Fruit fly (Drosophila melanogaster) Kc167 (cell line): Measurements from ENCODE around the gene mxc.

Experiments used
- Myc ChIP-seq: fragments of >200 bp; optimal IDR thresholded peaks from 2 replicates; lab custom pipeline; 2017; ENCODE audit warnings: missing external identifiers
- Sin3A ChIP-seq: fragments of >200 bp; optimal IDR thresholded peaks from 2 replicates; lab custom pipeline; 2018; ENCODE audit warnings: missing external identifiers
- h ChIP-seq: fragments of >200 bp; optimal IDR thresholded peaks from 3 replicates; lab custom pipeline; 2018; ENCODE audit warnings: missing external identifiers
- insv ChIP-seq: fragments of >200 bp; optimal IDR thresholded peaks from 3 replicates; lab custom pipeline; 2018; ENCODE audit warnings: missing external identifiers
- psq ChIP-seq: fragments of >200 bp; optimal IDR thresholded peaks from 2 replicates; lab custom pipeline; 2017; ENCODE audit warnings: missing external identifiers
- ttk ChIP-seq: sonication (Bioruptor generic); optimal IDR thresholded peaks from 2 replicates; lab custom pipeline; 2017; ENCODE audit warnings: missing external identifiers

DNA sequence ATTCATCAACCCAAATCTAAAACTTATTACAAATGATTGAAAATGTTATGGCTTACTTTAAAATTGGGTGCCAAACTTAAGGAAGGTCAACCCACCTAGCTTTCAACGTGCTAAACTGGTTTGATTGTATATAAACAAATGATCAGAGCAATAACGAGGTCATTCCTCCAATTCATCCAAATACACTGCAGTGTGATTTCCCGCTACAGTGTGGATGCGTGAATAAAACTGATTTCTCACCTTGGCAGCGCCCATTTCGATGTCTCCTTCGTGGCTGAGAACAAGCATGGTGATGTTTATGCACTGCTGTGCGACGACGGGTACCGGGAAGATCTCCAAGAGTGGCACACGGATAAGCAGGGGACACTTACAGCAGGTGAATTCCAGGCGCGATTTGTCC lies 48.0 kb downstream of the mxc start:
- TF ChIP-seq psq (lab: Kevin White, UChicago): no peak
- no peak for TF ChIP-seq h
- TF ChIP-seq insv (lab: Kevin White, UChicago): no peak
- TF ChIP-seq Myc (lab: Kevin White, UChicago): no peak
- TF ChIP-seq Sin3A (lab: Kevin White, UChicago): no peak
- TF ChIP-seq ttk (lab: Kevin White, UChicago): no peak
